Worm (Caenorhabditis elegans) whole organism, L3 larva: ENCODE results near the gene srh-199.
A peak's percentile ranks its signal among the peaks of the same experiment; 100 is the strongest.

ENCODE experiments used
- ama-1 ChIP-seq: fragments of 150-350 bp; optimal IDR thresholded peaks from 2 replicates; lab custom pipeline; 2018
- ceh-82 ChIP-seq: fragments of 150-350 bp; optimal IDR thresholded peaks from 2 replicates; lab custom pipeline; 2014; ENCODE audit warnings: missing biosample characterization, missing genetic modification characterization
- egl-27 ChIP-seq: sonication (generic microtip); optimal IDR thresholded peaks from 4 replicates; lab custom pipeline; 2017; ENCODE audit warnings: missing biosample characterization, missing genetic modification reagents, missing genetic modification characterization
- elt-2 ChIP-seq: sonication (generic microtip); optimal IDR thresholded peaks from 2 replicates; lab custom pipeline; 2016; ENCODE audit warnings: missing genetic modification reagents, mild to moderate bottlenecking, missing genetic modification characterization, missing compliant biosample characterization
- hmg-11 ChIP-seq: sonication (generic microtip); optimal IDR thresholded peaks from 2 replicates; lab custom pipeline; 2016; ENCODE audit warnings: missing genetic modification characterization, missing compliant biosample characterization
- nhr-11 ChIP-seq: fragments of 150-350 bp; optimal IDR thresholded peaks from 2 replicates; lab custom pipeline; 2014; ENCODE audit warnings: missing biosample characterization, missing genetic modification characterization
- nhr-12 ChIP-seq: fragments of 150-350 bp; optimal IDR thresholded peaks from 2 replicates; lab custom pipeline; 2014; ENCODE audit warnings: missing biosample characterization, missing genetic modification characterization
- nhr-28 ChIP-seq: fragments of 150-350 bp; optimal IDR thresholded peaks from 2 replicates; lab custom pipeline; 2014; ENCODE audit warnings: missing biosample characterization, missing genetic modification characterization
- nhr-77 ChIP-seq: fragments of 150-350 bp; optimal IDR thresholded peaks from 2 replicates; lab custom pipeline; 2014; ENCODE audit warnings: missing biosample characterization, missing genetic modification characterization
- skn-1 ChIP-seq: fragments of 150-350 bp; optimal IDR thresholded peaks from 2 replicates; lab custom pipeline; 2014; ENCODE audit warnings: missing biosample characterization, missing genetic modification characterization
- snpc-4 ChIP-seq: fragments of 150-350 bp; optimal IDR thresholded peaks from 2 replicates; lab custom pipeline; 2014; ENCODE audit warnings: missing biosample characterization, missing genetic modification characterization
- unc-62 ChIP-seq: fragments of 150-350 bp; sonication (generic microtip); optimal IDR thresholded peaks from 4 replicates; lab custom pipeline; 2014; ENCODE audit warnings: missing biosample characterization, missing genetic modification reagents, missing genetic modification characterization

DNA sequence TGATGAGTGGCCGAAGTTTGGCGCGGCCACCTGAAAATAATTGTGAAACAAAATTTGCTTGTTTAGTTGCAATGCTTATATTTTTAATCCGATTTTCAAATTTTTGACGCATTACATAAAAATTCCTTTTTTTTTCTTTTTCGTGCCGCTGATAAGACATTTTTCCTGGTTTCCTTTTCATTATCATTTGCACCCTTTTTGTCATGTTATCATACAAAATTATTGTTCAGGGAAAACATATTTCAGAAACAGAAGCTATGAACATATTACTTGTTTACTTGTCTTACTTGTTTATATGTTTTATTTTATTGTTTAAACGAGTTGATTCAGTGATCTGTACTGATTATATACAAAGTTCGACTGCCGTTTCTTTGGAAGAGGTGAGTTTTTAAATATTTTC lies 9.3 kb upstream of the srh-199 start, which contains the start of gene clec-205:
- TF ChIP-seq unc-62 (GFP tag; lab: Kevin White, UChicago) (no peak), ama-1 (lab: Kevin White, UChicago) (no peak), nhr-28 (tag; lab: Kevin White, UChicago) (no peak), nhr-12 (no peak), skn-1 (no peak), nhr-77 (no peak), nhr-11 (tag; lab: Kevin White, UChicago) (no peak), snpc-4 (tag; lab: Kevin White, UChicago) (no peak), egl-27 (tag; lab: Kevin White, UChicago) (no peak), elt-2 (peak; percentile 60), hmg-11 (no peak), ceh-82 (tag; lab: Kevin White, UChicago) (no peak)
